Worm (Caenorhabditis elegans) whole organism, L1 larva: ENCODE measurements around the gene gldi-10.

Source experiments
- C16A3.4 ChIP-seq: fragments of 150-350 bp; optimal IDR thresholded peaks from 2 replicates; lab custom pipeline; 2014; ENCODE audit warnings: missing biosample characterization, missing genetic modification characterization
- C34B4.2 ChIP-seq: sonication (generic microtip); optimal IDR thresholded peaks from 2 replicates; lab custom pipeline; 2017; ENCODE audit warnings: mild to moderate bottlenecking, missing genetic modification characterization, missing compliant biosample characterization
- Y116A8C.19 ChIP-seq: sonication (generic microtip); optimal IDR thresholded peaks from 2 replicates; lab custom pipeline; 2016; ENCODE audit warnings: missing compliant biosample characterization, missing genetic modification characterization, borderline replicate concordance
- aly-2 ChIP-seq: fragments of 150-350 bp; optimal IDR thresholded peaks from 2 replicates; lab custom pipeline; 2014; ENCODE audit warnings: missing biosample characterization, missing genetic modification characterization
- ama-1 ChIP-seq: fragments of 150-350 bp; optimal IDR thresholded peaks from 2 replicates; lab custom pipeline; 2014
- blmp-1 ChIP-seq: fragments of 150-350 bp; optimal IDR thresholded peaks from 2 replicates; lab custom pipeline; 2014; ENCODE audit warnings: missing biosample characterization, missing genetic modification characterization
- ceh-8 ChIP-seq: fragments of 200-800 bp; sonication (Bioruptor generic); optimal IDR thresholded peaks from 2 replicates; lab custom pipeline; 2018; ENCODE audit warnings: mild to moderate bottlenecking, missing genetic modification characterization, moderate library complexity, missing compliant biosample characterization
- ceh-88 ChIP-seq: fragments of 200-800 bp; sonication (Bioruptor generic); IDR thresholded peaks from 2 replicates; pipeline ENCODE4 v1.3.6; 2022; ENCODE audit warnings: missing genetic modification characterization, missing compliant biosample characterization
- ceh-90 ChIP-seq: sonication (generic microtip); optimal IDR thresholded peaks from 2 replicates; lab custom pipeline; 2016; ENCODE audit warnings: missing genetic modification characterization, missing compliant biosample characterization
- dpl-1 ChIP-seq, 3 experiments: fragments of 150-350 bp in 2 of 3; sonication (generic microtip) in 1 of 3; optimal IDR thresholded peaks; 2 replicates each; lab custom pipeline; 2014 to 2017; ENCODE audit warnings: missing biosample characterization in 3 of 3, missing genetic modification characterization in 3 of 3, missing genetic modification reagents in 3 of 3
- efl-1 ChIP-seq, 4 experiments: fragments of 150-350 bp; optimal IDR thresholded peaks in 3 of 4; peaks in 1 of 4; 1 replicate in 1 of 4; 2 replicates in 3 of 4; lab custom pipeline; 2014; ENCODE audit warnings: missing biosample characterization in 2 of 4, missing genetic modification characterization in 2 of 4, missing genetic modification reagents in 2 of 4
- elt-2 ChIP-seq: sonication (generic microtip); optimal IDR thresholded peaks from 2 replicates; lab custom pipeline; 2016; ENCODE audit warnings: missing genetic modification characterization, mild to moderate bottlenecking, inconsistent platforms, missing compliant biosample characterization, missing genetic modification reagents
- elt-3 ChIP-seq, 6 experiments: fragments of 150-350 bp in 1 of 6; sonication (generic microtip); optimal IDR thresholded peaks; 2 replicates each; lab custom pipeline; 2017 to 2018; ENCODE audit warnings: missing biosample characterization in 6 of 6, missing genetic modification characterization in 6 of 6, inconsistent platforms in 1 of 6
- fkh-10 ChIP-seq: sonication (generic microtip); optimal IDR thresholded peaks from 2 replicates; lab custom pipeline; 2017; ENCODE audit warnings: missing biosample characterization, missing genetic modification reagents, missing genetic modification characterization
- fkh-8 ChIP-seq: sonication (generic microtip); optimal IDR thresholded peaks from 2 replicates; lab custom pipeline; 2016; ENCODE audit warnings: mild to moderate bottlenecking, missing genetic modification characterization, missing compliant biosample characterization
- grh-1 ChIP-seq: fragments of 200-800 bp; sonication (Bioruptor generic); IDR thresholded peaks from 2 replicates; pipeline ENCODE4 v1.3.6; 2022; ENCODE audit warnings: missing genetic modification reagents, missing genetic modification characterization, missing compliant biosample characterization
- hlh-17 ChIP-seq: fragments of 200-800 bp; sonication (Bioruptor generic); optimal IDR thresholded peaks from 2 replicates; lab custom pipeline; 2018; ENCODE audit warnings: missing genetic modification characterization, mild to moderate bottlenecking, missing compliant biosample characterization, moderate library complexity, borderline replicate concordance
- isw-1 ChIP-seq: fragments of 200-800 bp; sonication (Bioruptor generic); IDR thresholded peaks from 2 replicates; pipeline ENCODE4 v1.3.6; 2022; ENCODE audit warnings: missing genetic modification characterization, missing compliant biosample characterization
- jun-1 ChIP-seq: fragments of 150-350 bp; optimal IDR thresholded peaks from 2 replicates; lab custom pipeline; 2014; ENCODE audit warnings: missing biosample characterization, missing genetic modification reagents, missing genetic modification characterization
- lin-14 ChIP-seq: fragments of 200-800 bp; sonication (Bioruptor generic); optimal IDR thresholded peaks from 2 replicates; lab custom pipeline; 2018; ENCODE audit warnings: mild to moderate bottlenecking, missing genetic modification characterization, moderate library complexity, missing compliant biosample characterization
- lin-39 ChIP-seq: fragments of 150-350 bp; optimal IDR thresholded peaks from 2 replicates; lab custom pipeline; 2014; ENCODE audit warnings: missing biosample characterization, missing genetic modification reagents, missing genetic modification characterization
- lir-3 ChIP-seq: sonication (generic microtip); optimal IDR thresholded peaks from 2 replicates; lab custom pipeline; 2016; ENCODE audit warnings: mild to moderate bottlenecking, missing genetic modification characterization, moderate library complexity, missing compliant biosample characterization; ENCODE audit not compliant: poor library complexity
- lsy-2 ChIP-seq, 2 experiments: fragments of 150-350 bp; optimal IDR thresholded peaks; 2 replicates each; lab custom pipeline; 2014; ENCODE audit warnings: missing biosample characterization in 2 of 2, missing genetic modification characterization in 2 of 2
- mab-9 ChIP-seq: fragments of 200-800 bp; sonication (Bioruptor generic); IDR thresholded peaks from 2 replicates; pipeline ENCODE4 v1.3.6; 2022; ENCODE audit warnings: missing genetic modification reagents, missing genetic modification characterization, missing compliant biosample characterization
- mdl-1 ChIP-seq, 2 experiments: fragments of 150-350 bp; optimal IDR thresholded peaks; 2 replicates each; lab custom pipeline; 2014 to 2017; ENCODE audit warnings: missing biosample characterization in 2 of 2, missing genetic modification characterization in 2 of 2, inconsistent platforms in 1 of 2
- mep-1 ChIP-seq: fragments of 150-350 bp; optimal IDR thresholded peaks from 2 replicates; lab custom pipeline; 2014; ENCODE audit warnings: missing biosample characterization, missing genetic modification characterization
- nhr-11 ChIP-seq: fragments of 150-350 bp; optimal IDR thresholded peaks from 2 replicates; lab custom pipeline; 2014; ENCODE audit warnings: missing biosample characterization, missing genetic modification characterization
- nhr-19 ChIP-seq: fragments of 200-800 bp; sonication (Bioruptor generic); conservative IDR thresholded peaks from 2 replicates; pipeline ENCODE4 v1.3.6; 2022; ENCODE audit warnings: missing genetic modification characterization, missing compliant biosample characterization
- nhr-20 ChIP-seq: sonication (generic microtip); optimal IDR thresholded peaks from 2 replicates; lab custom pipeline; 2016; ENCODE audit warnings: mild to moderate bottlenecking, missing genetic modification characterization, missing compliant biosample characterization
- nhr-237 ChIP-seq: fragments of 150-350 bp; optimal IDR thresholded peaks from 2 replicates; lab custom pipeline; 2014; ENCODE audit warnings: missing biosample characterization, missing genetic modification characterization
- nhr-28 ChIP-seq: fragments of 150-350 bp; optimal IDR thresholded peaks from 2 replicates; lab custom pipeline; 2014; ENCODE audit warnings: missing biosample characterization, missing genetic modification characterization
- nhr-47 ChIP-seq: sonication (generic microtip); optimal IDR thresholded peaks from 2 replicates; lab custom pipeline; 2016; ENCODE audit warnings: mild to moderate bottlenecking, missing genetic modification characterization, moderate library complexity, missing compliant biosample characterization
- nhr-71 ChIP-seq: sonication (generic microtip); optimal IDR thresholded peaks from 2 replicates; lab custom pipeline; 2016; ENCODE audit warnings: mild to moderate bottlenecking, missing genetic modification characterization, moderate library complexity, missing compliant biosample characterization
- nhr-76 ChIP-seq: sonication (generic microtip); optimal IDR thresholded peaks from 2 replicates; lab custom pipeline; 2017; ENCODE audit warnings: missing biosample characterization, missing genetic modification characterization
- nhr-77 ChIP-seq: fragments of 150-350 bp; optimal IDR thresholded peaks from 2 replicates; lab custom pipeline; 2014; ENCODE audit warnings: missing biosample characterization, missing genetic modification characterization
- nhr-84 ChIP-seq: sonication (generic microtip); optimal IDR thresholded peaks from 2 replicates; lab custom pipeline; 2017; ENCODE audit warnings: missing biosample characterization, missing genetic modification characterization
- nhr-85 ChIP-seq: sonication (generic microtip); peaks from one replicate; lab custom pipeline; 2016; ENCODE audit warnings: missing genetic modification characterization, inconsistent platforms, missing compliant biosample characterization
- nhr-90 ChIP-seq: sonication (generic microtip); optimal IDR thresholded peaks from 2 replicates; lab custom pipeline; 2016; ENCODE audit warnings: mild to moderate bottlenecking, missing genetic modification characterization, missing compliant biosample characterization; ENCODE audit not compliant: poor library complexity
- pag-3 ChIP-seq: sonication (generic microtip); optimal IDR thresholded peaks from 2 replicates; lab custom pipeline; 2017; ENCODE audit warnings: missing genetic modification characterization, mild to moderate bottlenecking, missing compliant biosample characterization, antibody characterized with exemption, borderline replicate concordance; ENCODE audit not compliant: insufficient read depth
- pqm-1 ChIP-seq: sonication (generic microtip); optimal IDR thresholded peaks from 3 replicates; lab custom pipeline; 2017; ENCODE audit warnings: missing biosample characterization, missing genetic modification characterization
- rnt-1 ChIP-seq: sonication (generic microtip); optimal IDR thresholded peaks from 2 replicates; lab custom pipeline; 2016; ENCODE audit warnings: mild to moderate bottlenecking, missing genetic modification characterization, moderate library complexity, missing compliant biosample characterization
- sup-37 ChIP-seq: fragments of 200-800 bp; sonication (Bioruptor generic); optimal IDR thresholded peaks from 2 replicates; lab custom pipeline; 2018; ENCODE audit warnings: mild to moderate bottlenecking, missing genetic modification characterization, missing compliant biosample characterization
- tbx-2 ChIP-seq: sonication (generic microtip); optimal IDR thresholded peaks from 2 replicates; lab custom pipeline; 2016; ENCODE audit warnings: missing genetic modification characterization, missing compliant biosample characterization
- tlp-1 ChIP-seq: fragments of 150-350 bp; optimal IDR thresholded peaks from 2 replicates; lab custom pipeline; 2014; ENCODE audit warnings: missing biosample characterization, missing genetic modification characterization
- unc-30 ChIP-seq: sonication (generic microtip); optimal IDR thresholded peaks from 2 replicates; lab custom pipeline; 2017; ENCODE audit warnings: missing biosample characterization, missing genetic modification characterization
- unc-86 ChIP-seq: sonication (generic microtip); optimal IDR thresholded peaks from 2 replicates; lab custom pipeline; 2016; ENCODE audit warnings: missing genetic modification characterization, missing compliant biosample characterization
- xbp-1 ChIP-seq: sonication (generic microtip); optimal IDR thresholded peaks from 2 replicates; lab custom pipeline; 2016; ENCODE audit warnings: missing genetic modification characterization, missing compliant biosample characterization
- ztf-11 ChIP-seq, 2 experiments: sonication (generic microtip); optimal IDR thresholded peaks; 2 replicates each; lab custom pipeline; 2016 to 2017; ENCODE audit warnings: missing genetic modification characterization in 2 of 2, missing biosample characterization in 1 of 2, missing compliant biosample characterization in 1 of 2

Gene gldi-10

ce11 chrIV:9088294-9088693 lies 10.7 kb upstream of the gldi-10 start, which contains the start of gene msa-1:
Gene msa-1 (plus strand): TSS chrIV:9088594.
- TF ChIP-seq fkh-10 (GFP tag; lab: Kevin White, UChicago), result no peak
- no peak for TF ChIP-seq nhr-77 (tag; lab: Kevin White, UChicago)
- TF ChIP-seq mdl-1 (tag; optimal IDR thresholded peaks at IDR 0.05; lab: Kevin White, UChicago), result no peak
- TF ChIP-seq lin-14 (GFP tag; lab: Kevin White, UChicago), result peak; percentile 5
- peak; percentile 33 for TF ChIP-seq ama-1
- peak; percentile 31 for TF ChIP-seq mep-1
- no peak for TF ChIP-seq C16A3.4
- TF ChIP-seq ceh-90, result no peak
- no peak for TF ChIP-seq sup-37 (GFP tag; lab: Kevin White, UChicago)
- no peak for TF ChIP-seq hlh-17 (GFP tag; lab: Kevin White, UChicago)
- TF ChIP-seq rnt-1, result peak; percentile 16
- no peak for TF ChIP-seq tbx-2 (tag; lab: Kevin White, UChicago)
- no peak for TF ChIP-seq ztf-11 (tag; optimal IDR thresholded peaks at IDR 0.05; lab: Kevin White, UChicago)
- peak; percentile 35 for TF ChIP-seq blmp-1 (tag; lab: Kevin White, UChicago)
- no peak for TF ChIP-seq elt-2

- TF ChIP-seq ceh-88 (GFP tag; lab: Robert Waterston, UW) (0 out of 2 replicates have a peak, but pooled peaks have one; percentile 18), nhr-76 (tag; lab: Kevin White, UChicago) (no peak), Y116A8C.19 (no peak), elt-3 (tag; optimal IDR thresholded peaks at IDR 0.05; lab: Kevin White, UChicago) (peak in 2 of 6 experiments; percentile 10 to 55), xbp-1 (tag; lab: Kevin White, UChicago) (peak; percentile 4), C16A3.4 (peak; percentile 38), tbx-2 (tag; lab: Kevin White, UChicago) (peak; percentile 16), nhr-77 (tag; lab: Kevin White, UChicago) (no peak), mdl-1 (tag; optimal IDR thresholded peaks at IDR 0.05; lab: Kevin White, UChicago) (peak in 1 of 2 experiments; percentile 72), tlp-1 (tag; lab: Kevin White, UChicago) (no peak), nhr-237 (tag; lab: Kevin White, UChicago) (no peak), nhr-71 (tag; lab: Kevin White, UChicago) (peak; percentile 43), lin-39 (tag; lab: Kevin White, UChicago) (no peak), pqm-1 (tag; lab: Kevin White, UChicago) (no peak), dpl-1 (GFP tag; optimal IDR thresholded peaks at IDR 0.05; lab: Kevin White, UChicago) (peak in 1 of 3 experiments; percentile 22), lir-3 (tag; lab: Kevin White, UChicago) (no peak), nhr-28 (tag; lab: Kevin White, UChicago) (no peak), efl-1 (optimal IDR thresholded peaks at IDR 0.05; lab: Kevin White, UChicago) (peak in 1 of 2 experiments; percentile 10), efl-1 (GFP tag; optimal IDR thresholded peaks at IDR 0.05 in 1 of 2; lab: Kevin White, UChicago) (peak in 1 of 2 experiments; percentile 85), nhr-85 (tag; lab: Kevin White, UChicago) (peak; percentile 96), ztf-11 (tag; optimal IDR thresholded peaks at IDR 0.05; lab: Kevin White, UChicago) (no peak), nhr-19 (peak; percentile 29; the same call in 1 of the 2 replicates), ama-1 (no peak), aly-2 (tag; lab: Kevin White, UChicago) (no peak), C34B4.2 (tag; lab: Kevin White, UChicago) (no peak), unc-30 (tag; lab: Kevin White, UChicago) (no peak), sup-37 (GFP tag; lab: Kevin White, UChicago) (no peak), nhr-20 (tag; lab: Kevin White, UChicago) (peak; percentile 67), nhr-84 (tag; lab: Kevin White, UChicago) (no peak), jun-1 (tag; lab: Kevin White, UChicago) (no peak), ceh-8 (GFP tag; lab: Kevin White, UChicago) (no peak), nhr-47 (tag; lab: Kevin White, UChicago) (no peak), lin-14 (GFP tag; lab: Kevin White, UChicago) (peak; percentile 72), fkh-8 (tag; lab: Kevin White, UChicago) (no peak), pag-3 (tag; lab: Kevin White, UChicago) (no peak), mab-9 (GFP tag; lab: Robert Waterston, UW) (no peak), blmp-1 (tag; lab: Kevin White, UChicago) (peak; percentile 34), nhr-11 (no peak), grh-1 (GFP tag; lab: Robert Waterston, UW) (peak; percentile 66), unc-86 (tag; lab: Kevin White, UChicago) (no peak), isw-1 (GFP tag; lab: Robert Waterston, UW) (no peak), nhr-90 (peak; percentile 47), lsy-2 (tag; optimal IDR thresholded peaks at IDR 0.05; lab: Kevin White, UChicago) (peak; percentile 7 to 26)
These were observed 8.4 kb upstream of the gldi-10 start for ce11 chrIV:9090538-9091195.
